Worm (Caenorhabditis elegans): Measurements from ENCODE around the gene tph-1.

DNA sequence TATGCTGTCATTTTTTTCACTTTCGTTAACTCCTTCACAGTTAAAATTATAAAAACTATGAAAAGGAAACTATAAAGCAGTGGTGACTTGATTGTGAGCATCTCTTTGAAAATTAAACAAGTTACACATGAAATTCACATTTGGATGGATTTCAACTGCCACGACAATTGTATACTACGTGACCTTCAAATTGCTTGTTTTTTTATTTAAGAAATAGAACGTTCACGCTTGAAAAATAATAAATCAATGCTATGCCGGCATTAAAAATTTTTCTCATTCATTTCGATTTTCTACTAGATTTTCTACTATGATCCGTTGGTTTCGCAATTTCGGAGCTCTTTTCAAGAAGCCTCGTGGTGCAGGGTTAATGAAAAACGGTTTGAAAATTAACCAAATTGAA, 23.7 kb upstream of the tph-1 start, which contains the start of the genes ZK1290.7 and rnh-1.1:
- TF ChIP-seq flt-1 (GFP tag; IDR thresholded peaks at IDR 0.05) (no peak), aly-1 (tag; optimal IDR thresholded peaks at IDR 0.05) (no peak), hnd-1 (tag; optimal IDR thresholded peaks at IDR 0.05) (no peak), ceh-36 (tag; optimal IDR thresholded peaks at IDR 0.05) (no peak), ama-1 (optimal IDR thresholded peaks at IDR 0.05) (no peak), ets-7 (tag; optimal IDR thresholded peaks at IDR 0.05) (no peak), tbx-37 (GFP tag; conservative IDR thresholded peaks at IDR 0.05) (no peak), sea-1 (GFP tag; conservative IDR thresholded peaks at IDR 0.05) (no peak)
